Fruit fly (Drosophila melanogaster) whole organism, embryonic: ENCODE results near the gene fz3.

Experiments
- Awh ChIP-seq: fragments of 200-800 bp; sonication (Bioruptor generic); IDR thresholded peaks from 2 replicates; pipeline ENCODE4, ENCODE4 v1.3.6; 2022; ENCODE audit warnings: missing biosample characterization, missing genetic modification characterization
- Bteb2 ChIP-seq: fragments of 200-800 bp; sonication (Bioruptor generic); optimal IDR thresholded peaks from 2 replicates; lab custom pipeline; 2016; ENCODE audit warnings: missing biosample characterization, missing genetic modification characterization
- CG10321 ChIP-seq: fragments of 200-800 bp; sonication (Bioruptor generic); IDR thresholded peaks from 2 replicates; pipeline ENCODE4 v1.3.6; 2022; ENCODE audit warnings: missing biosample characterization, missing genetic modification characterization
- CG11085 ChIP-seq: fragments of 200-800 bp; sonication (Bioruptor generic); IDR thresholded peaks from 2 replicates; pipeline ENCODE4 v1.3.6; 2022; ENCODE audit warnings: missing biosample characterization, missing genetic modification characterization
- CG11696 ChIP-seq: fragments of 200-800 bp; sonication (Bioruptor generic); IDR thresholded peaks from 2 replicates; pipeline ENCODE4 v1.3.6; 2022; ENCODE audit warnings: missing biosample characterization, missing genetic modification characterization
- CG12299 ChIP-seq: fragments of 200-800 bp; sonication (Bioruptor generic); optimal IDR thresholded peaks from 2 replicates; lab custom pipeline; 2018; ENCODE audit warnings: missing biosample characterization, mild to moderate bottlenecking, missing genetic modification characterization
- CG12391 ChIP-seq: fragments of 200-800 bp; sonication (Bioruptor generic); optimal IDR thresholded peaks from 3 replicates; lab custom pipeline; 2018; ENCODE audit warnings: missing biosample characterization, mild to moderate bottlenecking, missing genetic modification characterization, moderate library complexity
- CG14014 ChIP-seq: fragments of 200-800 bp; sonication (Bioruptor generic); IDR thresholded peaks from 2 replicates; pipeline ENCODE4 v1.3.6; 2022; ENCODE audit warnings: missing biosample characterization, missing genetic modification characterization
- CG14965 ChIP-seq: fragments of 200-800 bp; sonication (Bioruptor generic); optimal IDR thresholded peaks from 2 replicates; lab custom pipeline; 2016; ENCODE audit warnings: missing biosample characterization, missing genetic modification characterization, borderline replicate concordance
- CG15601 ChIP-seq: fragments of 200-800 bp; sonication (Bioruptor generic); optimal IDR thresholded peaks from 3 replicates; lab custom pipeline; 2019; ENCODE audit warnings: missing biosample characterization, mild to moderate bottlenecking, missing genetic modification characterization, moderate library complexity
- CG1647 ChIP-seq: fragments of 200-800 bp; sonication (Bioruptor generic); optimal IDR thresholded peaks from 3 replicates; lab custom pipeline; 2016; ENCODE audit warnings: missing biosample characterization, missing genetic modification characterization
- CG18011 ChIP-seq: fragments of 200-800 bp; sonication (Bioruptor generic); optimal IDR thresholded peaks from 2 replicates; lab custom pipeline; 2017; ENCODE audit warnings: missing biosample characterization, missing genetic modification characterization, mild to moderate bottlenecking, moderate library complexity, missing genotype
- CG1832 ChIP-seq: fragments of 200-800 bp; sonication (Bioruptor generic); optimal IDR thresholded peaks from 2 replicates; lab custom pipeline; 2017; ENCODE audit warnings: missing biosample characterization, mild to moderate bottlenecking, missing genetic modification characterization, inconsistent platforms
- CG2120 ChIP-seq: fragments of 200-800 bp; sonication (Bioruptor generic); optimal IDR thresholded peaks from 3 replicates; lab custom pipeline; 2016; ENCODE audit warnings: missing biosample characterization, missing genetic modification characterization
- CG31441 ChIP-seq: fragments of 200-800 bp; sonication (Bioruptor generic); IDR thresholded peaks from 2 replicates; pipeline ENCODE4 v1.3.6; 2022; ENCODE audit warnings: missing biosample characterization, missing genetic modification characterization
- CG3847 ChIP-seq: fragments of 200-800 bp; sonication (Bioruptor generic); IDR thresholded peaks from 2 replicates; pipeline ENCODE4 v1.3.6; 2022; ENCODE audit warnings: missing biosample characterization, missing genetic modification characterization
- CG4617 ChIP-seq: fragments of 200-800 bp; sonication (Bioruptor generic); optimal IDR thresholded peaks from 3 replicates; lab custom pipeline; 2016; ENCODE audit warnings: missing biosample characterization, missing genetic modification characterization, borderline replicate concordance
- CG8290 ChIP-seq, 3 experiments: fragments of 200-800 bp; sonication (Bioruptor generic); optimal IDR thresholded peaks; 2 replicates each; lab custom pipeline; 2016 to 2019; ENCODE audit warnings: missing biosample characterization in 3 of 3, missing genetic modification characterization in 3 of 3, mild to moderate bottlenecking in 2 of 3, moderate library complexity in 1 of 3
- CG9876 ChIP-seq: fragments of 200-800 bp; sonication (Bioruptor generic); optimal IDR thresholded peaks from 2 replicates; lab custom pipeline; 2016; ENCODE audit warnings: missing biosample characterization, missing genetic modification characterization
- ERR ChIP-seq: fragments of 200-800 bp; sonication (Bioruptor generic); optimal IDR thresholded peaks from 2 replicates; lab custom pipeline; 2016; ENCODE audit warnings: missing biosample characterization, missing genetic modification characterization
- Elba2 ChIP-seq: fragments of 200-800 bp; sonication (Bioruptor generic); optimal IDR thresholded peaks from 3 replicates; lab custom pipeline; 2016; ENCODE audit warnings: missing biosample characterization, missing genetic modification characterization
- Gsc ChIP-seq: fragments of 200-800 bp; sonication (Bioruptor generic); IDR thresholded peaks from 2 replicates; pipeline ENCODE4 v1.3.6; 2022; ENCODE audit warnings: missing biosample characterization, missing genetic modification characterization
- Hr78 ChIP-seq, 2 experiments: fragments of 200-800 bp in 1 of 2; fragments of >200 bp in 1 of 2; sonication (Bioruptor generic) in 1 of 2; optimal IDR thresholded peaks; 2 replicates each; lab custom pipeline; 2017 to 2019; ENCODE audit warnings: missing biosample characterization in 2 of 2, missing genetic modification characterization in 2 of 2, mild to moderate bottlenecking in 1 of 2, moderate library complexity in 1 of 2
- NfI ChIP-seq: fragments of 200-800 bp; sonication (Bioruptor generic); optimal IDR thresholded peaks from 3 replicates; lab custom pipeline; 2018; ENCODE audit warnings: missing biosample characterization, mild to moderate bottlenecking, missing genetic modification characterization, moderate library complexity
- Oli ChIP-seq: fragments of 200-800 bp; sonication (Bioruptor generic); optimal IDR thresholded peaks from 2 replicates; lab custom pipeline; 2018; ENCODE audit warnings: missing biosample characterization, mild to moderate bottlenecking, missing genetic modification characterization, moderate library complexity
- Usf ChIP-seq: fragments of 200-800 bp; sonication (Bioruptor generic); optimal IDR thresholded peaks from 2 replicates; lab custom pipeline; 2017; ENCODE audit warnings: missing genotype, missing biosample characterization, missing genetic modification characterization
- YL-1 ChIP-seq: fragments of 200-800 bp; sonication (Bioruptor generic); optimal IDR thresholded peaks from 3 replicates; lab custom pipeline; 2017; ENCODE audit warnings: missing biosample characterization, mild to moderate bottlenecking, missing genetic modification characterization
- ac ChIP-seq: fragments of 200-800 bp; sonication (Bioruptor generic); optimal IDR thresholded peaks from 3 replicates; lab custom pipeline; 2017; ENCODE audit warnings: missing biosample characterization, mild to moderate bottlenecking, missing genetic modification characterization
- al ChIP-seq: fragments of 200-800 bp; sonication (Bioruptor generic); IDR thresholded peaks from 2 replicates; pipeline ENCODE4 v1.3.6; 2022; ENCODE audit warnings: missing biosample characterization, missing genetic modification characterization
- amos ChIP-seq: fragments of 200-800 bp; sonication (Bioruptor generic); IDR thresholded peaks from 2 replicates; pipeline ENCODE4 v1.3.6; 2022; ENCODE audit warnings: missing biosample characterization, missing genetic modification characterization; ENCODE audit not compliant: partially characterized antibody
- ash1 ChIP-seq: fragments of 200-800 bp; sonication (Bioruptor generic); optimal IDR thresholded peaks from 2 replicates; lab custom pipeline; 2018; ENCODE audit warnings: missing biosample characterization, mild to moderate bottlenecking, missing genetic modification characterization
- crp ChIP-seq, 2 experiments: fragments of 200-800 bp; sonication (Bioruptor generic); optimal IDR thresholded peaks; 2 replicates in 1 of 2; 3 replicates in 1 of 2; lab custom pipeline; 2017; ENCODE audit warnings: missing biosample characterization in 2 of 2, missing genetic modification characterization in 2 of 2, mild to moderate bottlenecking in 1 of 2, moderate library complexity in 1 of 2
- exex ChIP-seq: fragments of 200-800 bp; sonication (Bioruptor generic); optimal IDR thresholded peaks from 4 replicates; lab custom pipeline; 2018; ENCODE audit warnings: missing biosample characterization, mild to moderate bottlenecking, missing genetic modification characterization, moderate library complexity
- fd96Cb ChIP-seq: fragments of 200-800 bp; sonication (Bioruptor generic); optimal IDR thresholded peaks from 2 replicates; lab custom pipeline; 2018; ENCODE audit warnings: missing biosample characterization, mild to moderate bottlenecking, missing genetic modification characterization, moderate library complexity
- gce ChIP-seq: fragments of 200-800 bp; sonication (Bioruptor generic); IDR thresholded peaks from 3 replicates; pipeline ENCODE4 v1.3.6; 2022; ENCODE audit warnings: missing biosample characterization, missing genetic modification characterization
- grn ChIP-seq: fragments of 200-800 bp; sonication (Bioruptor generic); optimal IDR thresholded peaks from 3 replicates; lab custom pipeline; 2017; ENCODE audit warnings: missing biosample characterization, missing genetic modification characterization
- jumu ChIP-seq: fragments of 200-800 bp; sonication (Bioruptor generic); optimal IDR thresholded peaks from 3 replicates; lab custom pipeline; 2016; ENCODE audit warnings: missing biosample characterization, missing genetic modification characterization
- nmo ChIP-seq: fragments of 200-800 bp; sonication (Bioruptor generic); optimal IDR thresholded peaks from 2 replicates; lab custom pipeline; 2018; ENCODE audit warnings: missing biosample characterization, mild to moderate bottlenecking, missing genetic modification characterization, moderate library complexity
- prd ChIP-seq, 3 experiments: fragments of >200 bp in 2 of 3; fragments of 200-800 bp in 1 of 3; sonication (Bioruptor generic) in 1 of 3; optimal IDR thresholded peaks in 2 of 3; IDR thresholded peaks in 1 of 3; 2 replicates in 2 of 3; 3 replicates in 1 of 3; pipeline versions ENCODE4 v1.3.6 to Lab custom; 2017 to 2022; ENCODE audit warnings: missing biosample characterization in 1 of 3, missing genetic modification characterization in 1 of 3
- rib ChIP-seq: fragments of 200-800 bp; sonication (Bioruptor generic); IDR thresholded peaks from 2 replicates; pipeline ENCODE4 v1.3.6; 2022; ENCODE audit warnings: missing biosample characterization, missing genetic modification characterization
- sisA ChIP-seq: fragments of 200-800 bp; sonication (Bioruptor generic); IDR thresholded peaks from 2 replicates; pipeline ENCODE4 v1.3.6; 2022; ENCODE audit warnings: missing biosample characterization, missing genetic modification characterization
- so ChIP-seq: fragments of 200-800 bp; sonication (Bioruptor generic); IDR thresholded peaks from 3 replicates; pipeline ENCODE4 v1.3.6; 2022; ENCODE audit warnings: missing biosample characterization, missing genetic modification characterization
- sr ChIP-seq: fragments of 200-800 bp; sonication (Bioruptor generic); IDR thresholded peaks from 3 replicates; pipeline ENCODE4 v1.3.6; 2022; ENCODE audit warnings: missing biosample characterization, missing genetic modification characterization
- tio ChIP-seq: fragments of 200-800 bp; sonication (Bioruptor generic); optimal IDR thresholded peaks from 2 replicates; lab custom pipeline; 2017; ENCODE audit warnings: missing biosample characterization, missing genetic modification characterization, inconsistent platforms
- trem ChIP-seq: fragments of 200-800 bp; optimal IDR thresholded peaks from 3 replicates; lab custom pipeline; 2019; ENCODE audit warnings: missing biosample characterization, mild to moderate bottlenecking, missing genetic modification characterization, moderate library complexity
- tx ChIP-seq: fragments of 200-800 bp; sonication (Bioruptor generic); optimal IDR thresholded peaks from 2 replicates; lab custom pipeline; 2016; ENCODE audit warnings: missing biosample characterization, missing genetic modification characterization
- zen ChIP-seq: fragments of 200-800 bp; sonication (Bioruptor generic); optimal IDR thresholded peaks from 3 replicates; lab custom pipeline; 2018; ENCODE audit warnings: missing biosample characterization, mild to moderate bottlenecking, missing genetic modification characterization, moderate library complexity
- zf30C ChIP-seq: fragments of 200-800 bp; sonication (Bioruptor generic); optimal IDR thresholded peaks from 3 replicates; lab custom pipeline; 2018; ENCODE audit warnings: missing biosample characterization, mild to moderate bottlenecking, missing genetic modification characterization

The fz3 gene

DNA sequence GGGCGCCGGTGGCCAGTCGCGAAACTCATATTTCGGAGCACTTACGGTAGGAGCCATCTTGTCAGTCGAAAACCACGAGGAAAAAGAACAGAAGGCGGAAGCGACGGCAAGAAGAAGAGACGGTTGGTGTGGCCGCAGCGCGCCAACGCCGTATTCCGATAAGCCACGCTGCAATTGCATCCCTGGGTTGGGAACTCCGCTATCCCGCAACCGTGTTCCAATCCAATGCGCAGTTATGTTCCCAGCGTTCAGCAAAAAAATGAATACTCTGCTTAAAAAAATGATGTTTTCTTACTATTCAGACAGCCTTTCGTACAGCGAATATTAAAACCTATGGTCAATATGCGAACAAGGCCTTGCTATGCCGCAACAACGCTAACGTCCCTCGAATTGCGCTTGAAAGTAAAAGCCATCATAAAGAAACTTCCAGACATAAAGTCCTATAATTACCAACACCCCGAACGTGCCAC, 4.7 kb upstream of the fz3 start, which contains the start of gene RpL22 (continued):
- peak; percentile 77 for TF ChIP-seq tx (GFP tag; lab: Kevin White, UChicago)
- no peak for TF ChIP-seq Gsc (GFP tag; lab: Robert Waterston, UW)
- peak; percentile 96 for TF ChIP-seq YL-1 (GFP tag; lab: Kevin White, UChicago)
- peak; percentile 90 for TF ChIP-seq gce (GFP tag; lab: Robert Waterston, UW)
- TF ChIP-seq Oli (tag; lab: Kevin White, UChicago): peak; percentile 60
- peak; percentile 71 for TF ChIP-seq zen (tag; lab: Kevin White, UChicago)
- peak; percentile 81 for TF ChIP-seq so (GFP tag; lab: Robert Waterston, UW)
- peak; percentile 86 for TF ChIP-seq CG14014 (GFP tag; lab: Robert Waterston, UW)
- TF ChIP-seq Awh (GFP tag; lab: Robert Waterston, UW): peak; percentile 79
- TF ChIP-seq CG18011: peak; percentile 77
- TF ChIP-seq exex: peak; percentile 52
- peak; percentile 90 for TF ChIP-seq CG8290 (GFP tag; optimal IDR thresholded peaks at IDR 0.05; lab: Kevin White, UChicago)
- peak; percentile 75 to 97 for TF ChIP-seq CG8290 (tag; optimal IDR thresholded peaks at IDR 0.05; lab: Kevin White, UChicago)
- peak; percentile 80 for TF ChIP-seq CG14965 (GFP tag; lab: Kevin White, UChicago)
- no peak for TF ChIP-seq CG1832 (GFP tag; lab: Kevin White, UChicago)
- peak; percentile 95 for TF ChIP-seq CG9876 (GFP tag; lab: Kevin White, UChicago)
- peak; percentile 83 for TF ChIP-seq Usf (GFP tag; lab: Kevin White, UChicago)
- TF ChIP-seq CG11085: peak; percentile 89
- peak; percentile 70 for TF ChIP-seq CG1647 (GFP tag; lab: Kevin White, UChicago)
- TF ChIP-seq tio (GFP tag; lab: Kevin White, UChicago): no peak
- TF ChIP-seq Elba2 (GFP tag; lab: Kevin White, UChicago): peak; percentile 40
- peak; percentile 75 for TF ChIP-seq jumu
- no peak for TF ChIP-seq prd (optimal IDR thresholded peaks at IDR 0.05; lab: Kevin White, UChicago)
- peak; percentile 55; the same call in 1 of the 3 replicates for TF ChIP-seq prd (GFP tag; IDR thresholded peaks at IDR 0.05; lab: Robert Waterston, UW)
- peak; percentile 88 for TF ChIP-seq sr (GFP tag; lab: Robert Waterston, UW)
- TF ChIP-seq nmo (GFP tag; lab: Kevin White, UChicago): peak; percentile 81
- peak; percentile 74 for TF ChIP-seq ERR
- peak; percentile 80 for TF ChIP-seq CG31441 (GFP tag; lab: Robert Waterston, UW)
- TF ChIP-seq trem (tag; lab: Kevin White, UChicago): peak; percentile 89
- peak; percentile 81 for TF ChIP-seq CG4617
- TF ChIP-seq crp (GFP tag; optimal IDR thresholded peaks at IDR 0.05; lab: Kevin White, UChicago): peak in 1 of 2 experiments; percentile 67
- TF ChIP-seq Bteb2 (GFP tag; lab: Kevin White, UChicago): peak; percentile 87
- peak; percentile 61; the same call in 1 of the 2 replicates for TF ChIP-seq CG11696 (GFP tag; lab: Robert Waterston, UW)
- TF ChIP-seq zf30C (GFP tag; lab: Kevin White, UChicago): peak; percentile 45
- TF ChIP-seq CG2120 (GFP tag; lab: Kevin White, UChicago): peak; percentile 74
- peak; percentile 81 for TF ChIP-seq CG12299 (tag; lab: Kevin White, UChicago)
- peak; percentile 76 for TF ChIP-seq CG15601 (tag; lab: Kevin White, UChicago)
- peak; percentile 85 for TF ChIP-seq rib (GFP tag; lab: Robert Waterston, UW)
- peak; percentile 72 for TF ChIP-seq ac (GFP tag; lab: Kevin White, UChicago)
- peak; percentile 87 for TF ChIP-seq CG12391 (tag; lab: Kevin White, UChicago)
- peak; percentile 53 for TF ChIP-seq fd96Cb (tag; lab: Kevin White, UChicago)
- TF ChIP-seq CG3847 (GFP tag; lab: Robert Waterston, UW): peak; percentile 91
- TF ChIP-seq amos (GFP tag; lab: Robert Waterston, UW): peak; percentile 56
- TF ChIP-seq ash1 (GFP tag; lab: Kevin White, UChicago): peak; percentile 89
- peak in 1 of 2 experiments; percentile 25 for TF ChIP-seq Hr78 (GFP tag; optimal IDR thresholded peaks at IDR 0.05; lab: Kevin White, UChicago)
- TF ChIP-seq grn (GFP tag; lab: Kevin White, UChicago): peak; percentile 79
- peak; percentile 75 for TF ChIP-seq al (GFP tag; lab: Robert Waterston, UW)
- peak; percentile 70 for TF ChIP-seq CG10321
- TF ChIP-seq sisA (GFP tag; lab: Robert Waterston, UW): peak; percentile 44; the same call in 1 of the 2 replicates
- peak; percentile 93 for TF ChIP-seq NfI
